Worm (Caenorhabditis elegans) whole organism, midembryonic: ENCODE measurements around the gene Y75B8A.32.
"Not testable (repeated sequence)": the region's sequence is repeated elsewhere in the genome, so short reads cannot be mapped to it uniquely, and the experiment has no call there.

Source experiments
- T22C8.4 ChIP-seq: fragments of 200-800 bp; sonication (Bioruptor generic); IDR thresholded peaks from 2 replicates; pipeline ENCODE4 v1.3.6; 2022; ENCODE audit warnings: missing genetic modification characterization, missing compliant biosample characterization
- klf-2 ChIP-seq: fragments of 200-800 bp; sonication (Bioruptor generic); conservative IDR thresholded peaks from 2 replicates; pipeline ENCODE4 v1.3.6; 2022; ENCODE audit warnings: missing genetic modification reagents, missing genetic modification characterization, missing compliant biosample characterization
- med-1 ChIP-seq: sonication (generic microtip); optimal IDR thresholded peaks from 2 replicates; lab custom pipeline; 2017; ENCODE audit warnings: missing genetic modification characterization, mild to moderate bottlenecking, missing compliant biosample characterization, antibody characterized with exemption, missing genetic modification reagents; ENCODE audit not compliant: insufficient read depth

- TF ChIP-seq T22C8.4 (GFP tag; lab: Robert Waterston, UW); klf-2; med-1 (GFP tag; lab: Kevin White, UChicago): not testable (repeated sequence)
Measured at ce11 chrIII:12386597-12386996, 28.2 kb upstream of the Y75B8A.32 start, which contains the start of gene Y49E10.30.
